Worm (Caenorhabditis elegans): Measurements from ENCODE around the gene mrpl-20.

The mrpl-20 gene

ce11 chrII:13369231-13369630 lies 31.1 kb downstream of the mrpl-20 start, which contains the start of gene Y48C3A.20:
Gene Y48C3A.20, plus strand, starts transcription at chrII:13369607.
- TF ChIP-seq spr-3 (GFP tag; optimal IDR thresholded peaks at IDR 0.05) (no peak), lin-38 (GFP tag; IDR thresholded peaks at IDR 0.05) (peak; percentile 71), spr-1 (tag; optimal IDR thresholded peaks at IDR 0.05) (peak; percentile 11), unc-130 (GFP tag; optimal IDR thresholded peaks at IDR 0.05) (peak; percentile 23), nhr-6 (tag; optimal IDR thresholded peaks at IDR 0.05) (peak; percentile 8), nhr-28 (tag; optimal IDR thresholded peaks at IDR 0.05) (peak; percentile 33), rbr-2 (tag; optimal IDR thresholded peaks at IDR 0.05) (peak; percentile 47), hmg-1.1 (GFP tag; IDR thresholded peaks at IDR 0.05) (peak; percentile 44; the same call in 1 of the 2 replicates), Y48G9A.11 (GFP tag; IDR thresholded peaks at IDR 0.05) (0 out of 2 replicates have a peak, but pooled peaks have one; percentile 41), aha-1 (tag) (peak; percentile 46), dpl-1 (GFP tag; optimal IDR thresholded peaks at IDR 0.05) (peak; percentile 81), lsy-2 (tag; optimal IDR thresholded peaks at IDR 0.05) (peak in 1 of 2 experiments; percentile 87), dve-1 (tag; optimal IDR thresholded peaks at IDR 0.05; ENCODE audit: insufficient read depth) (peak; percentile 72), lin-13 (GFP tag; optimal IDR thresholded peaks at IDR 0.05) (peak; percentile 20), T20F7.1 (GFP tag; optimal IDR thresholded peaks at IDR 0.05) (peak; percentile 61), nhr-25 (tag; optimal IDR thresholded peaks at IDR 0.05; ENCODE audit: borderline replicate concordance, insufficient read depth) (no peak), Y105C5A.15 (GFP tag; IDR thresholded peaks at IDR 0.05) (no peak), pha-4 (GFP tag; IDR thresholded peaks at IDR 0.05) (0 out of 2 replicates have a peak, but pooled peaks have one; percentile 36), pha-4 (tag; optimal IDR thresholded peaks at IDR 0.05) (peak; percentile 82), ztf-7 (tag; optimal IDR thresholded peaks at IDR 0.05) (peak; percentile 64), hlh-30 (tag; optimal IDR thresholded peaks at IDR 0.05; ENCODE audit: insufficient read depth) (peak; percentile 32), Y5F2A.4 (GFP tag; optimal IDR thresholded peaks at IDR 0.05) (no peak), ceh-20 (GFP tag; IDR thresholded peaks at IDR 0.05) (no peak), dmd-6 (GFP tag; IDR thresholded peaks at IDR 0.05) (no peak), mep-1 (tag; optimal IDR thresholded peaks at IDR 0.05) (peak; percentile 73), snpc-1.2 (GFP tag; IDR thresholded peaks at IDR 0.05) (peak; percentile 59; the same call in 1 of the 2 replicates), daf-16 (GFP tag; optimal IDR thresholded peaks at IDR 0.05) (no peak), daf-16 (tag; optimal IDR thresholded peaks at IDR 0.05) (peak; percentile 53), ZK546.5 (tag; optimal IDR thresholded peaks at IDR 0.05) (no peak)

DNA sequence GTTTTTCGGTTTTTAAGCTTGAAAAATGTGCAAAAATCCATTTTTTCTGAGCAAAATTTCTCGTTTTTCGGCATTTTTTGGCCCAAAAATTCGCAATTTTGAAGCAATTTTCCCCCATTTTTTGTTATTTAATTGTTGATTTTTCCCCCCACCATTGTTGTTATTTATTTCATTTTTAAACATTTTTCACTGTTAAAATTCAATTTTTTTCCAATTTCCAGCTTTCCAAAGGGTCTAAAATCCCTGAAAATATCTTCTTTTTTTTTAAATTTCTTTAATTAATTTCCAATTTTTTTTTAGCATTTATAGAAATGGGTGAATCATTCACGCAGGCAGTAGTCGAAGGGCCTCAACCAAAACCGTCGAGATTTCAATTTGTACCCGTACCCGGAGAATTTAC lies 38.0 kb downstream of the mrpl-20 start, which contains the start of gene Y48C3A.12:
Gene Y48C3A.12, plus strand, starts transcription at position 301 of the 400 bp plus-strand sequence.
- TF ChIP-seq daf-8 (GFP tag; IDR thresholded peaks at IDR 0.05) (no peak), fkh-10 (GFP tag; optimal IDR thresholded peaks at IDR 0.05) (no peak), mxl-3 (GFP tag; optimal IDR thresholded peaks at IDR 0.05) (no peak), egl-27 (tag; optimal IDR thresholded peaks at IDR 0.05) (no peak), nhr-28 (tag; optimal IDR thresholded peaks at IDR 0.05) (no peak), zfp-2 (tag; optimal IDR thresholded peaks at IDR 0.05) (no peak), nhr-76 (tag; optimal IDR thresholded peaks at IDR 0.05) (no peak), fos-1 (tag; optimal IDR thresholded peaks at IDR 0.05) (no peak), Y48G9A.11 (GFP tag; IDR thresholded peaks at IDR 0.05) (no peak), R02D3.7 (tag; optimal IDR thresholded peaks at IDR 0.05) (no peak), ztf-7 (tag; optimal IDR thresholded peaks at IDR 0.05) (no peak), ZK337.2 (GFP tag; IDR thresholded peaks at IDR 0.05) (no peak), daf-12 (tag; optimal IDR thresholded peaks at IDR 0.05) (no peak), T26A8.4 (GFP tag; IDR thresholded peaks at IDR 0.05) (no peak), ceh-44 (GFP tag; IDR thresholded peaks at IDR 0.05) (no peak), unc-130 (GFP tag; optimal IDR thresholded peaks at IDR 0.05) (no peak), lin-39 (tag; optimal IDR thresholded peaks at IDR 0.05) (no peak), hmg-1.1 (GFP tag; IDR thresholded peaks at IDR 0.05) (no peak), mes-2 (tag; optimal IDR thresholded peaks at IDR 0.05; ENCODE audit: poor library complexity, severe bottlenecking) (no peak)
